Worm (Caenorhabditis elegans): ENCODE results near the gene Y67D8C.9.
A peak's percentile ranks its signal among the peaks of the same experiment; 100 is the strongest.

Y67D8C.9 gene

DNA sequence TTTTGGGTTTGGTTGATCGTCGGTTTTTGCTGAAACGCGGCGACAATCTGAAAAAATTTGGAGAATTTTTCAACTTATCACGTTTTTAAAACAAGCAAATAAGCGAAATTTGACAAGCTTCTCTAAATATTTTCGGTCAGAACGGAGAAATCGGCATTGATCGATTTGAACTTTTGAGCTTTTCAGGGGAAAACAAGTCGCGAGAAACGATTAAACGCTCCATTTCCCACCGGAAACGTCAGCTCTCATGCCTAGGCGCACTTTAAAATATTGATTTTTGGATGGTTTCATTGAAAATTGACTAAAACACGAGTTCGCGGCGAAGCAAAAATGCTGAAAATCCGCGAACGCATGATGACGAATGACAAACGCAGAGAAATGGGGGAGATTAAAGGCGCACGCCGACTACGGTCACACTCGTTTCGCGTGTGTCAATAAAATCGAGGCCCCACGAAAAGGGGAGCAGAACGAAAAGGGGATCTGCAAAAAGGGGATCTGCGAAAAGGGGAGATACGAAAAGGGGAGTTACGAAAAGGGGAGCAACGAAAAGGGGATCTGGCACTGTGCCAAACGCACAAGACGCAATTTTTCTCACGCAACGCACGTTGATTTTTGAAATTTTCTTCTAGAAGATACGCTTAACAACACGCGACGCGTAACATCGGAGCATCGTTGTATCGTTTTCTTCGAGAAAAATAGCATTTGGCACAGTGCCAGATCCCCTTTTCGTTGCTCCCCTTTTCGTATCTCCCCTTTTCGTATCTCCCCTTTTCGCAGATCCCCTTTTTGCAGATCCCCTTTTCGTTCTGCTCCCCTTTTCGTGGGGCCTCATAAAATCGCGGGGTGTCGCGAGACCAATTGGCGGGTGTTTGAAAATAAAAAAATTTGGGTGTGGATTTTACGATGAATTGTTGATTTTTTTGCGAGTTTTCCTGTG, 36.4 kb downstream of the Y67D8C.9 start, which contains the start of gene eel-1 (continued):
- TF ChIP-seq Y56A3A.18 (GFP tag; IDR thresholded peaks at IDR 0.05) (peak; percentile 98), cebp-1 (GFP tag; IDR thresholded peaks at IDR 0.05) (peak; percentile 90), cebp-1 (tag; optimal IDR thresholded peaks at IDR 0.05) (peak; percentile 91), ceh-58 (GFP tag; IDR thresholded peaks at IDR 0.05) (peak; percentile 95), D2030.7 (GFP tag; IDR thresholded peaks at IDR 0.05) (peak; percentile 99), pbrm-1 (GFP tag; IDR thresholded peaks at IDR 0.05) (peak; percentile 98), ceh-100 (GFP tag; IDR thresholded peaks at IDR 0.05) (peak; percentile 100), rec-8 (tag; optimal IDR thresholded peaks at IDR 0.05) (peak; percentile 46 to 87), K11D2.4 (GFP tag; IDR thresholded peaks at IDR 0.05) (peak; percentile 99), egl-44 (GFP tag; IDR thresholded peaks at IDR 0.05) (peak; percentile 98), C06A6.2 (GFP tag; conservative IDR thresholded peaks at IDR 0.05) (peak; percentile 95), ccch-3 (GFP tag; optimal IDR thresholded peaks at IDR 0.05) (peak; percentile 88), rcor-1 (GFP tag; IDR thresholded peaks at IDR 0.05) (peak; percentile 99), lin-35 (GFP tag; optimal IDR thresholded peaks at IDR 0.05) (peak in 2 of 3 experiments; percentile 84 to 95)

- TF ChIP-seq lin-35 (GFP tag; optimal IDR thresholded peaks at IDR 0.05) (no peak), madf-3 (GFP tag; IDR thresholded peaks at IDR 0.05) (no peak), rcor-1 (GFP tag; IDR thresholded peaks at IDR 0.05) (no peak), K11D2.4 (GFP tag; IDR thresholded peaks at IDR 0.05) (no peak), egrh-3 (GFP tag; IDR thresholded peaks at IDR 0.05) (no peak), pbrm-1 (GFP tag; IDR thresholded peaks at IDR 0.05) (no peak), ceh-27 (GFP tag; optimal IDR thresholded peaks at IDR 0.05) (no peak), ets-4 (GFP tag; optimal IDR thresholded peaks at IDR 0.05) (no peak), ceh-79 (tag; optimal IDR thresholded peaks at IDR 0.05) (no peak), zfh-2 (GFP tag; conservative IDR thresholded peaks at IDR 0.05) (peak; percentile 56), repo-1 (tag; optimal IDR thresholded peaks at IDR 0.05) (peak; percentile 20), him-1 (tag; optimal IDR thresholded peaks at IDR 0.05) (no peak), attf-6 (GFP tag; IDR thresholded peaks at IDR 0.05) (no peak), lsl-1 (GFP tag; optimal IDR thresholded peaks at IDR 0.05) (no peak)
Measured at ce11 chrIV:3046889-3047288, 39.8 kb downstream of the Y67D8C.9 start.

DNA sequence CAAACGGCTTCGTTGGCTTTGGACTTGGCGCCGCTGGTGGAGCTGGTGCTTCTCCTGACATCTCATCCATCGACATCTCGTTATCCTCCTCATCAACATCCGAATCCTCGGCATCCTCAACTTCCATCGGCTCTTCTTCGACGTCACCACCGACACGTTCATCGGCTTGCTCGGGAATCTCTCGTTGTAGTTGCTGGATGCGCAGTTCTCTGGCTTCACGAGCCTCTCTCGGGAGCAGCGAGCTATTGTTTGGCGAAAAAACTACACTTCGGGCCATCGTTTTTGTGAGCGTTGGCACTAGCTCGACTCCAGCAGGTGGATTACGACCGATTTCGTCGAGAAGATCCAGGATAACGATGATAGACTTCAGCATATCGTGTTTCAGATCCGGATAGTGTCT, 40.7 kb downstream of the Y67D8C.9 start:
- TF ChIP-seq ztf-18 (tag; optimal IDR thresholded peaks at IDR 0.05): no peak
- peak; percentile 66; the same call in 1 of the 2 replicates for TF ChIP-seq zfh-2 (GFP tag; conservative IDR thresholded peaks at IDR 0.05)
- TF ChIP-seq egrh-3 (GFP tag; IDR thresholded peaks at IDR 0.05): 0 out of 2 replicates have a peak, but pooled peaks have one; percentile 11
- TF ChIP-seq lir-1 (GFP tag; conservative IDR thresholded peaks at IDR 0.05): no peak
- TF ChIP-seq die-1 (tag; optimal IDR thresholded peaks at IDR 0.05): no peak
- no peak for TF ChIP-seq snpc-1.1 (tag; optimal IDR thresholded peaks at IDR 0.05; ENCODE audit: insufficient read depth)
- no peak for TF ChIP-seq ceh-40 (GFP tag; IDR thresholded peaks at IDR 0.05)
- TF ChIP-seq F37B4.10 (GFP tag; IDR thresholded peaks at IDR 0.05): no peak
- TF ChIP-seq rcor-1 (GFP tag; IDR thresholded peaks at IDR 0.05): no peak
- 0 out of 2 replicates have a peak, but pooled peaks have one; percentile 24 for TF ChIP-seq attf-6 (GFP tag; IDR thresholded peaks at IDR 0.05)
- TF ChIP-seq attf-5 (GFP tag; optimal IDR thresholded peaks at IDR 0.05): no peak
- no peak for TF ChIP-seq pha-4 (tag; optimal IDR thresholded peaks at IDR 0.05)
- no peak for TF ChIP-seq B0035.1 (tag; optimal IDR thresholded peaks at IDR 0.05)
- no peak for TF ChIP-seq lin-40 (tag; optimal IDR thresholded peaks at IDR 0.05)
- TF ChIP-seq B0336.3 (GFP tag; IDR thresholded peaks at IDR 0.05): no peak
- no peak for TF ChIP-seq nhr-80 (tag; optimal IDR thresholded peaks at IDR 0.05)
- no peak for TF ChIP-seq F55B11.4 (tag; optimal IDR thresholded peaks at IDR 0.05; ENCODE audit: borderline replicate concordance, insufficient read depth)
- TF ChIP-seq hlh-12 (tag; optimal IDR thresholded peaks at IDR 0.05): no peak
- TF ChIP-seq ceh-91 (GFP tag; IDR thresholded peaks at IDR 0.05): no peak
- TF ChIP-seq repo-1 (tag; optimal IDR thresholded peaks at IDR 0.05): peak; percentile 20
- no peak for TF ChIP-seq madf-10 (tag; optimal IDR thresholded peaks at IDR 0.05)
- TF ChIP-seq lsy-27 (tag; optimal IDR thresholded peaks at IDR 0.05; ENCODE audit: borderline replicate concordance, insufficient read depth): no peak
- TF ChIP-seq ztf-6 (GFP tag; IDR thresholded peaks at IDR 0.05): no peak
